Fruit fly (Drosophila melanogaster) whole organism, prepupa: ENCODE measurements around the gene spn-B.
A peak's percentile ranks its signal among the peaks of the same experiment; 100 is the strongest.

Experiments
- Blimp-1 ChIP-seq: fragments of 200-800 bp; sonication (Bioruptor generic); optimal IDR thresholded peaks from 3 replicates; lab custom pipeline; 2017; ENCODE audit warnings: missing biosample characterization, missing genetic modification characterization, mild to moderate bottlenecking, moderate library complexity, missing genetic modification reagents
- CG10669 ChIP-seq: fragments of 200-800 bp; sonication (Bioruptor generic); optimal IDR thresholded peaks from 3 replicates; lab custom pipeline; 2018; ENCODE audit warnings: missing biosample characterization, mild to moderate bottlenecking, missing genetic modification characterization, moderate library complexity
- CG11294 ChIP-seq: fragments of 200-800 bp; sonication (Bioruptor generic); IDR thresholded peaks from 2 replicates; pipeline ENCODE4 v1.3.6; 2022; ENCODE audit warnings: missing biosample characterization, missing genetic modification characterization
- CG11762 ChIP-seq: fragments of 200-800 bp; sonication (Bioruptor generic); optimal IDR thresholded peaks from 3 replicates; lab custom pipeline; 2016; ENCODE audit warnings: missing biosample characterization, missing genetic modification characterization; ENCODE audit not compliant: insufficient read depth
- CG11902 ChIP-seq: fragments of 200-800 bp; sonication (Bioruptor generic); optimal IDR thresholded peaks from 3 replicates; lab custom pipeline; 2016; ENCODE audit warnings: missing biosample characterization, missing genetic modification characterization
- CG15336 ChIP-seq: fragments of 200-800 bp; sonication (Bioruptor generic); IDR thresholded peaks from 2 replicates; pipeline ENCODE4 v1.3.6; 2022; ENCODE audit warnings: missing biosample characterization, missing genetic modification characterization
- CG1621 ChIP-seq: fragments of 200-800 bp; sonication (Bioruptor generic); optimal IDR thresholded peaks from 3 replicates; lab custom pipeline; 2018; ENCODE audit warnings: missing biosample characterization, mild to moderate bottlenecking, missing genetic modification characterization
- CG16779 ChIP-seq: fragments of 200-800 bp; sonication (Bioruptor generic); optimal IDR thresholded peaks from 3 replicates; lab custom pipeline; 2017; ENCODE audit warnings: missing biosample characterization, mild to moderate bottlenecking, missing genetic modification characterization
- CG3032 ChIP-seq: fragments of 200-800 bp; optimal IDR thresholded peaks from 2 replicates; lab custom pipeline; 2019; ENCODE audit warnings: missing biosample characterization, mild to moderate bottlenecking, missing genetic modification characterization, moderate library complexity
- CG31627 ChIP-seq: fragments of 200-800 bp; sonication (Bioruptor generic); optimal IDR thresholded peaks from 3 replicates; lab custom pipeline; 2016; ENCODE audit warnings: missing biosample characterization, missing genetic modification characterization
- CG32006 ChIP-seq: fragments of 200-800 bp; sonication (Bioruptor generic); optimal IDR thresholded peaks from 3 replicates; lab custom pipeline; 2017; ENCODE audit warnings: missing biosample characterization, mild to moderate bottlenecking, missing genetic modification characterization
- CG34406 ChIP-seq: fragments of 200-800 bp; sonication (Bioruptor generic); optimal IDR thresholded peaks from 3 replicates; lab custom pipeline; 2016; ENCODE audit warnings: missing biosample characterization, missing genetic modification characterization
- CG3919 ChIP-seq: fragments of 200-800 bp; sonication (Bioruptor generic); optimal IDR thresholded peaks from 3 replicates; lab custom pipeline; 2016; ENCODE audit warnings: missing biosample characterization, missing genetic modification characterization
- CG4318 ChIP-seq: fragments of 200-800 bp; sonication (Bioruptor generic); optimal IDR thresholded peaks from 3 replicates; lab custom pipeline; 2017; ENCODE audit warnings: missing biosample characterization, mild to moderate bottlenecking, missing genetic modification characterization
- CG6163 ChIP-seq: fragments of 200-800 bp; sonication (Bioruptor generic); IDR thresholded peaks from 3 replicates; pipeline ENCODE4 v1.3.6; 2022; ENCODE audit warnings: missing biosample characterization, missing genetic modification characterization
- CG6276 ChIP-seq: fragments of 200-800 bp; sonication (Bioruptor generic); optimal IDR thresholded peaks from 2 replicates; lab custom pipeline; 2017; ENCODE audit warnings: missing biosample characterization, mild to moderate bottlenecking, missing genetic modification characterization
- CG6792 ChIP-seq: fragments of 200-800 bp; sonication (Bioruptor generic); optimal IDR thresholded peaks from 3 replicates; lab custom pipeline; 2016; ENCODE audit warnings: missing biosample characterization, missing genetic modification characterization
- CG6808 ChIP-seq: fragments of 200-800 bp; sonication (Bioruptor generic); optimal IDR thresholded peaks from 3 replicates; lab custom pipeline; 2017; ENCODE audit warnings: missing biosample characterization, missing genetic modification characterization, mild to moderate bottlenecking, moderate library complexity, missing genetic modification reagents
- CG6854 ChIP-seq: fragments of 200-800 bp; sonication (Bioruptor generic); optimal IDR thresholded peaks from 2 replicates; lab custom pipeline; 2017; ENCODE audit warnings: missing biosample characterization, mild to moderate bottlenecking, missing genetic modification characterization
- CG7368 ChIP-seq: fragments of 200-800 bp; sonication (Bioruptor generic); optimal IDR thresholded peaks from 3 replicates; lab custom pipeline; 2016; ENCODE audit warnings: missing biosample characterization, missing genetic modification characterization
- CG8319 ChIP-seq: fragments of 200-800 bp; sonication (Bioruptor generic); optimal IDR thresholded peaks from 3 replicates; lab custom pipeline; 2016; ENCODE audit warnings: missing biosample characterization, missing genetic modification characterization
- CG8632 ChIP-seq: fragments of 200-800 bp; sonication (Bioruptor generic); optimal IDR thresholded peaks from 3 replicates; lab custom pipeline; 2016; ENCODE audit warnings: missing biosample characterization, missing genetic modification characterization
- CG9139 ChIP-seq: fragments of 200-800 bp; sonication (Bioruptor generic); optimal IDR thresholded peaks from 3 replicates; lab custom pipeline; 2017; ENCODE audit warnings: missing biosample characterization, mild to moderate bottlenecking, missing genetic modification characterization
- Eip75B ChIP-seq: fragments of 200-800 bp; sonication (Bioruptor generic); optimal IDR thresholded peaks from 3 replicates; lab custom pipeline; 2016; ENCODE audit warnings: missing biosample characterization, missing genetic modification characterization
- Eip78C ChIP-seq: fragments of 200-800 bp; sonication (Bioruptor generic); peaks from one replicate; lab custom pipeline; 2016; ENCODE audit warnings: missing biosample characterization, missing genetic modification characterization
- Eip93F ChIP-seq: fragments of 200-800 bp; sonication (Bioruptor generic); optimal IDR thresholded peaks from 2 replicates; lab custom pipeline; 2016; ENCODE audit warnings: missing biosample characterization, mild to moderate bottlenecking, missing genetic modification characterization
- Ets21C ChIP-seq: fragments of 200-800 bp; sonication (Bioruptor generic); optimal IDR thresholded peaks from 3 replicates; lab custom pipeline; 2016; ENCODE audit warnings: missing biosample characterization, missing genetic modification characterization
- Ets96B ChIP-seq: fragments of 200-800 bp; optimal IDR thresholded peaks from 2 replicates; lab custom pipeline; 2019; ENCODE audit warnings: missing biosample characterization, mild to moderate bottlenecking, missing genetic modification characterization, moderate library complexity
- Gug ChIP-seq: fragments of 200-800 bp; sonication (Bioruptor generic); IDR thresholded peaks from 2 replicates; pipeline ENCODE4 v1.3.6; 2022; ENCODE audit warnings: missing biosample characterization, missing genetic modification characterization
- Hr38 ChIP-seq: sonication (Bioruptor generic); optimal IDR thresholded peaks from 2 replicates; lab custom pipeline; 2016; ENCODE audit warnings: missing biosample characterization, missing genetic modification characterization
- Hr39 ChIP-seq: fragments of 200-800 bp; sonication (Bioruptor generic); optimal IDR thresholded peaks from 2 replicates; lab custom pipeline; 2016; ENCODE audit warnings: missing biosample characterization, missing genetic modification characterization
- Hr4 ChIP-seq: fragments of 200-800 bp; sonication (Bioruptor generic); optimal IDR thresholded peaks from 3 replicates; lab custom pipeline; 2016; ENCODE audit warnings: missing biosample characterization, missing genetic modification characterization
- Lpt ChIP-seq: fragments of 200-800 bp; sonication (Bioruptor generic); optimal IDR thresholded peaks from 3 replicates; lab custom pipeline; 2016; ENCODE audit warnings: missing biosample characterization, missing genetic modification characterization
- Met ChIP-seq: fragments of 200-800 bp; sonication (Bioruptor generic); optimal IDR thresholded peaks from 3 replicates; lab custom pipeline; 2016; ENCODE audit warnings: missing biosample characterization, missing genetic modification characterization
- OdsH ChIP-seq: fragments of 200-800 bp; sonication (Bioruptor generic); optimal IDR thresholded peaks from 3 replicates; lab custom pipeline; 2016; ENCODE audit warnings: missing biosample characterization, missing genetic modification characterization
- Smox ChIP-seq: fragments of 200-800 bp; sonication (Bioruptor generic); optimal IDR thresholded peaks from 3 replicates; lab custom pipeline; 2016; ENCODE audit warnings: missing biosample characterization, missing genetic modification characterization
- Sox102F ChIP-seq: fragments of 200-800 bp; sonication (Bioruptor generic); optimal IDR thresholded peaks from 2 replicates; lab custom pipeline; 2016; ENCODE audit warnings: missing biosample characterization, mild to moderate bottlenecking, missing genetic modification characterization
- achi ChIP-seq: fragments of 200-800 bp; sonication (Bioruptor generic); optimal IDR thresholded peaks from 3 replicates; lab custom pipeline; 2016; ENCODE audit warnings: missing biosample characterization, missing genetic modification characterization
- acj6 ChIP-seq: fragments of 200-800 bp; sonication (Bioruptor generic); optimal IDR thresholded peaks from 3 replicates; lab custom pipeline; 2016; ENCODE audit warnings: missing biosample characterization, missing genetic modification characterization
- cyc ChIP-seq: fragments of 200-800 bp; sonication (Bioruptor generic); optimal IDR thresholded peaks from 3 replicates; lab custom pipeline; 2016; ENCODE audit warnings: missing biosample characterization, missing genetic modification characterization
- eg ChIP-seq: fragments of 200-800 bp; sonication (Bioruptor generic); IDR thresholded peaks from 3 replicates; pipeline ENCODE4 v1.3.6; 2022; ENCODE audit warnings: missing biosample characterization, missing genetic modification characterization
- esn ChIP-seq: fragments of 200-800 bp; sonication (Bioruptor generic); optimal IDR thresholded peaks from 2 replicates; lab custom pipeline; 2016; ENCODE audit warnings: missing biosample characterization, mild to moderate bottlenecking, missing genetic modification characterization, moderate library complexity
- fd59A ChIP-seq: fragments of 200-800 bp; sonication (Bioruptor generic); optimal IDR thresholded peaks from 2 replicates; lab custom pipeline; 2017; ENCODE audit warnings: missing biosample characterization, mild to moderate bottlenecking, missing genetic modification characterization, missing genetic modification reagents
- fd85E ChIP-seq: fragments of 200-800 bp; sonication (Bioruptor generic); optimal IDR thresholded peaks from 3 replicates; lab custom pipeline; 2016; ENCODE audit warnings: missing biosample characterization, missing genetic modification characterization
- lz ChIP-seq: fragments of 200-800 bp; sonication (Bioruptor generic); optimal IDR thresholded peaks from 3 replicates; lab custom pipeline; 2016; ENCODE audit warnings: missing biosample characterization, missing genetic modification characterization
- net ChIP-seq: fragments of 200-800 bp; sonication (Bioruptor generic); optimal IDR thresholded peaks from 3 replicates; lab custom pipeline; 2016; ENCODE audit warnings: missing biosample characterization, missing genetic modification characterization
- pdm3 ChIP-seq: fragments of 200-800 bp; sonication (Bioruptor generic); optimal IDR thresholded peaks from 3 replicates; lab custom pipeline; 2016; ENCODE audit warnings: missing biosample characterization, missing genetic modification characterization
- salr ChIP-seq, 2 experiments: fragments of 200-800 bp; sonication (Bioruptor generic); optimal IDR thresholded peaks; 3 replicates each; lab custom pipeline; 2016 to 2018; ENCODE audit warnings: missing biosample characterization in 2 of 2, missing genetic modification characterization in 2 of 2, mild to moderate bottlenecking in 1 of 2
- spab ChIP-seq: fragments of 200-800 bp; sonication (Bioruptor generic); optimal IDR thresholded peaks from 2 replicates; lab custom pipeline; 2017; ENCODE audit warnings: missing biosample characterization, mild to moderate bottlenecking, missing genetic modification characterization, missing genetic modification reagents
- svp ChIP-seq: fragments of 200-800 bp; sonication (Bioruptor generic); peaks from one replicate; lab custom pipeline; 2016; ENCODE audit warnings: missing biosample characterization, missing genetic modification characterization
- topi ChIP-seq: fragments of 200-800 bp; sonication (Bioruptor generic); optimal IDR thresholded peaks from 3 replicates; lab custom pipeline; 2016; ENCODE audit warnings: missing biosample characterization, missing genetic modification characterization
- vri ChIP-seq: fragments of 200-800 bp; sonication (Bioruptor generic); optimal IDR thresholded peaks from 3 replicates; lab custom pipeline; 2016; ENCODE audit warnings: missing biosample characterization, mild to moderate bottlenecking, missing genetic modification characterization

spn-B gene

dm6 chr3R:14327472-14328104, at the start of gene spn-B:
Gene spn-B (plus strand): TSS chr3R:14328051.
- TF ChIP-seq svp (no peak), topi (GFP tag; lab: Kevin White, UChicago) (peak; percentile 83), CG10669 (GFP tag; lab: Kevin White, UChicago) (peak; percentile 72), Smox (GFP tag; lab: Kevin White, UChicago) (peak; percentile 86), CG1621 (tag; lab: Kevin White, UChicago) (peak; percentile 70), CG3032 (tag; lab: Kevin White, UChicago) (peak; percentile 65), CG8319 (GFP tag; lab: Kevin White, UChicago) (peak; percentile 66), CG6792 (GFP tag; lab: Kevin White, UChicago) (peak; percentile 80), CG11902 (GFP tag; lab: Kevin White, UChicago) (peak; percentile 37), CG11762 (peak; percentile 47), CG6854 (GFP tag; lab: Kevin White, UChicago) (no peak), lz (GFP tag; lab: Kevin White, UChicago) (peak; percentile 85), Met (peak; percentile 88), CG31627 (GFP tag; lab: Kevin White, UChicago) (peak; percentile 77), CG9139 (GFP tag; lab: Kevin White, UChicago) (no peak), Lpt (GFP tag; lab: Kevin White, UChicago) (peak; percentile 62), acj6 (GFP tag; lab: Kevin White, UChicago) (peak; percentile 73), salr (GFP tag; optimal IDR thresholded peaks at IDR 0.05; lab: Kevin White, UChicago) (peak; percentile 8 to 44), CG8632 (GFP tag; lab: Kevin White, UChicago) (peak; percentile 74), CG11294 (no peak; the same call in 1 of the 2 replicates), CG6163 (GFP tag; lab: Robert Waterston, UW) (peak; percentile 71; the same call in 2 of the 3 replicates), pdm3 (peak; percentile 81), CG16779 (tag; lab: Kevin White, UChicago) (no peak), Eip78C (GFP tag; lab: Kevin White, UChicago) (peak; percentile 95), eg (GFP tag; lab: Robert Waterston, UW) (peak; percentile 82), Blimp-1 (GFP tag; lab: Kevin White, UChicago) (peak; percentile 58), CG34406 (GFP tag; lab: Kevin White, UChicago) (peak; percentile 68), vri (GFP tag; lab: Kevin White, UChicago) (peak; percentile 80), CG3919 (GFP tag; lab: Kevin White, UChicago) (peak; percentile 83), cyc (GFP tag; lab: Kevin White, UChicago) (peak; percentile 73), achi (peak; percentile 78), OdsH (peak; percentile 75), Hr4 (GFP tag; lab: Kevin White, UChicago) (peak; percentile 86), Eip93F (GFP tag; lab: Kevin White, UChicago) (no peak), CG32006 (GFP tag; lab: Kevin White, UChicago) (peak; percentile 73), fd85E (GFP tag; lab: Kevin White, UChicago) (no peak), Eip75B (peak; percentile 86), CG4318 (no peak), spab (GFP tag; lab: Kevin White, UChicago) (peak; percentile 56), Ets21C (GFP tag; lab: Kevin White, UChicago) (peak; percentile 66), fd59A (peak; percentile 15), esn (GFP tag; lab: Kevin White, UChicago) (peak; percentile 89), Ets96B (tag; lab: Kevin White, UChicago) (peak; percentile 73), CG15336 (peak; percentile 82), net (peak; percentile 79), Gug (GFP tag; lab: Robert Waterston, UW) (peak; percentile 59; the same call in 1 of the 2 replicates), Hr38 (GFP tag; lab: Kevin White, UChicago) (no peak), Sox102F (GFP tag; lab: Kevin White, UChicago) (peak; percentile 87), CG6276 (GFP tag; lab: Kevin White, UChicago) (no peak), CG7368 (GFP tag; lab: Kevin White, UChicago) (peak; percentile 63), Hr39 (peak; percentile 74), CG6808 (GFP tag; lab: Kevin White, UChicago) (peak; percentile 75)
